Worm (Caenorhabditis elegans) whole organism, L4/young adult: ENCODE data around the gene lgc-48.

Experiments used
- W03F9.2 ChIP-seq: fragments of 150-350 bp; optimal IDR thresholded peaks from 2 replicates; lab custom pipeline; 2014; ENCODE audit warnings: missing biosample characterization, missing genetic modification characterization
- dao-5 ChIP-seq: sonication (generic microtip); optimal IDR thresholded peaks from 2 replicates; lab custom pipeline; 2016; ENCODE audit warnings: missing genotype, missing genetic modification characterization, moderate library complexity, missing compliant biosample characterization
- him-1 ChIP-seq: sonication (generic microtip); optimal IDR thresholded peaks from 2 replicates; lab custom pipeline; 2016; ENCODE audit warnings: missing genotype, missing genetic modification reagents, missing genetic modification characterization, missing compliant biosample characterization

Gene lgc-48

DNA sequence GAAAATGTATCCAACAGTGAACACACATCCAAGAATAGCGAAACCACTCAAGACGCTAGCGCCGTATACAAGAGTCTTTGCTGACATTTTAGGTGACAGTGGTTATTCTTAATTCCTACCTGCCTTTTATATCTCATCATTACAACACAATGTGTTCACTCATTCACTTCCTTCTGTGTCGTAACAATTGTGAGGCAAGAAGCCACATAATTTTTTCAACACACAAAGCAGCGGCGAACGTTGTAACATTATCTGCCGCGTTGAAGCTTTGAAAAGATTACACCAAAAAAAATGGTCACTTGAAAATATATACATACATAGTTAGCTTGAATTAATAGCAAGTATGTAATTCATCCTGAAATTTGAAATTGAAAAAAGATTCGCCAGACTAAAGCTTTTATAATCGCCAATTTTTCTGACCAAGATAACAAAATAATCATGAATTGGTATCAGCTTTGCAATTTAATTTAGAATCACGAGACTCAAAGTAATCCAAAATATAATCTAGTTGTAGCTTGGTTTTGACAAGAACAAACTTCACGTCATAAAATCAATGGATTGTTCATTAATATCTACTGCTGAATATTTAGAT lies 22.0 kb upstream of the lgc-48 start, which contains the start of the genes col-161 and srh-18:
col-161 (minus strand) TSS at position 101 of the 592 bp plus-strand sequence.
srh-18 (plus strand) TSS at position 542 of the 592 bp plus-strand sequence.
- TF ChIP-seq dao-5 (tag; lab: Kevin White, UChicago): no peak
- no peak for TF ChIP-seq him-1 (tag; lab: Kevin White, UChicago)
- no peak for TF ChIP-seq W03F9.2

DNA sequence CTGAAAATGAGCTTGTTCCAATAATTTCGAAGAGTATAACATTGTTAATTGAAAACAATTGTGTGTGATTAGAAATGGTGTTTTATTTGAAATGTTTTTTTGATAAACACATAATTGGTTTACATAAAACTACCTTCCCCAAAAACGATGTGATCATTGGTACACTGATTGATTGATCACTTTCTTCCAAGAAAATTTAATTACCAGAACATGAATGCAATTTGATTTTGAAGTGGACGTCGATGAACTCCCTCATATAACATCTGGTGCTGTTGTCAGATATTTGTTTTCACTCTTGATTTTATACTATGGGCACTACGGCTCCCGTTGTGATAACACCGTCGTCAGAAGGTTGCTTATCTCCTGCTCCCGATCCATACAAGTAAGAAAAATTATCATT lies 19.4 kb upstream of the lgc-48 start, which contains the start of gene srh-15:
srh-15 (plus strand) TSS at position 301 of the 400 bp plus-strand sequence.
- TF ChIP-seq W03F9.2: no peak
- no peak for TF ChIP-seq him-1 (tag; lab: Kevin White, UChicago)
- TF ChIP-seq dao-5 (tag; lab: Kevin White, UChicago): no peak

DNA sequence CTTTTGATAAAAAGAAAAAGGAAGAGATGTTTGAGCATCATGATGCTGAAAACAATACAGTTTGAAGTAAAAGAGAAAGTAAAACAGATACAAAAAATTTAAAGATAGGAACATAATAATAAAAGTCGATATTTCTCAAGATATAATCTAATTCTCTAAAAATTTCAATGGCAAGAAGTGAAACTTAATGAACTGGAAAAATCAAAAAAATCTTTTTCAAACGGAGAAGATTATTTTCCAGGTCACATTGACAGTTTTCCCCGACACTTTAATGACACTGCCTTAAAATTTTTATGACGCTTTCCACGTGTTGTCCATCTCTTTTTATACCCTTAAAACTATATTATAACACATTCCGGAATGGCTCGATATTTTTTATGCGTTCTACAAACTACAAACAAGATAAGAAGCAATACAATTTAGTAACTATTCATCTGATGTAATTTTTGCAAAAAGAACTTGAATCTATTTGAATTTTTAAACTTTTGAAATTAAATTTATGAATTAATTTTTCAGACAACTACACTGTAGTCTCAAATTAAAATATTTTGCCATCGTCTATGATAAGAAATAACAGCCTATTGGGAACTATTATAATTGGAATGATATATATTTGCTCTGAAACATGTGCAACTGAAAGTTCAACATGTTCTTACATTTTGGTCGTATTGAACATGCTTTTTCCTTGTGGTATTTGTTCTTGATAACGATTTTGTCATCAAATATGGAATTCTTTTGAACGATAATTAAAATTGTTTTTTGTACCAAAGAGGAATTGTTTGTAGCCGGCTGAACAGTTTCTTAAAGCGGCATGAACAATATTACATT lies 14.9 kb upstream of the lgc-48 start, which contains the start of gene C50B6.7:
C50B6.7 (minus strand) TSS at position 51 of the 828 bp plus-strand sequence.
- no peak for TF ChIP-seq him-1 (tag; lab: Kevin White, UChicago)
- no peak for TF ChIP-seq W03F9.2
- no peak for TF ChIP-seq dao-5 (tag; lab: Kevin White, UChicago)

DNA sequence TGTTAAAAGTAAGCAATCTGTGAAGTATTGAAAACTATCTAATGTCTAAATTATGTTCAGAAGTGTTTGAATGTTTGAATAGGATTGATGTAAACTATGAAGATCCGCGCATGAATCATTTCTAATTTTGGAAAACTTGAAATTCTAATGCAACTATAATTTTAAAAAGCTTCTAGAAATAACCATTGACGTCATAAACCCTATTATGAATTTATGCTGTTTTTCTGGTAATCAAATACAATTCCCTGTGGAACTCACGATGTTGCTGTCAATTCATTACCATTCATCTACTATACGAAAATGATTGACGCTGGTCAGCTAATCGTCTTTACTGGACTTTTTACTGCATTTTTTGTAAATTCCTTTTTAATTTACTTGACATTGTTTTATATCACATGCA lies 12.6 kb upstream of the lgc-48 start, which contains the start of gene str-37:
str-37 (plus strand) TSS at position 301 of the 400 bp plus-strand sequence.
- no peak for TF ChIP-seq dao-5 (tag; lab: Kevin White, UChicago)
- no peak for TF ChIP-seq W03F9.2
- TF ChIP-seq him-1 (tag; lab: Kevin White, UChicago): no peak

DNA sequence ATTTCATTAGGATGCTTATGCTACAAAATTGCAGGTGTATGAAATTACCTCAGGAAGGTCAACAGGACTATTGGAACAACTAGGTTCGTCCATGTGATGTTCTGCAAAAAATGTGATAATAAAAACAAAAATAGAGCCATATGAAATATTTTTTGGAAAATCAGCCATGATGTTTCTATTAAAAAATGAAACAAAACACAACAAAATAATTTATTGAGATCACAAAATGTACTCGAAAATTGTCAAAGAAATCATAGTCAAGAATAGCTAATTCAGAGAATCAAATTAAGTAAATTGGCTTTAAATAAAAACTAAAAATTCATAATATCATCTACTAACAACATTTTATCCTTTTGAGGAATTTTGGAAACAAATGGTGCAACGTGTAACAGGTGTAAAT lies 9.1 kb upstream of the lgc-48 start, which contains the start of gene nhr-129:
nhr-129 (minus strand) TSS at position 101 of the 400 bp plus-strand sequence.
- TF ChIP-seq him-1 (tag; lab: Kevin White, UChicago): no peak
- TF ChIP-seq dao-5 (tag; lab: Kevin White, UChicago): no peak
- TF ChIP-seq W03F9.2: no peak

DNA sequence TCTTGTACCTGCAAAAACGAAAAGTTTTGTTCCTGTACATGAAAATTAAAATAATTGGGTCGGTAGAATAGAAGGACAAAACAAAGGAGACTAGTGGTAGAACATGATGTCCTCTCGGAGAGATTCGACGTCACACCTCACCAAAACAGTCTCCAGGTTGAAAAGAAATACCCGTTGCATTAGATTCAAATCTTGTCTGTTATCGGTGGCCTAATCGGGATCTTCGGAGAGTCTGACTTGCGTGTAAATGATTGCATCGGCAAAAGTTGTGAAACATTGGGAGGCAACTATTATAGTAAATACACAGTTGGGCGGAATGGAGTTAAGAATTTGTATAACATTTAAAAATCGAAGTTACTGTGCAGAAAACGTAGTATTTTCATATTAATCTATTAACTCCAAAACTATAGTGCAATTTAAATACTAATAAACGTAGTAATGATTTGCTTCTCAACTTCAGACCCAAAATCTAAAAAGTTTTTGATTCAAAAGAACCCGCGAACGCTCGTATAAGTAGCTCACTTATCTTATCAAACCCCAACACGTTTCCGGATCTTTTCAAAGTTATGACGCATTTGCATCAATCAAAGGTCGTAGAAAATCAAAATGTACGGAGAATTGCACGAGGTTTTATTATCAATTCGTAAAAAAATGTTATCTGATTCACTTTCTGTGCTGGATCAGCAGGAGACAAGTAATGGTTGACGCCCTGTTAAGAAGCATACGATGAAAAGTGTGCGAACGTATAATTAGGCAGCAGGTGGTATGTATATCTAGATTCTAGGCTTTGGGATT lies 6.5 kb upstream of the lgc-48 start, which contains the start of gene nhr-168:
nhr-168 (minus strand) TSS at position 486 of the 795 bp plus-strand sequence.
- no peak for TF ChIP-seq W03F9.2
- TF ChIP-seq dao-5 (tag; lab: Kevin White, UChicago): no peak
- no peak for TF ChIP-seq him-1 (tag; lab: Kevin White, UChicago)

DNA sequence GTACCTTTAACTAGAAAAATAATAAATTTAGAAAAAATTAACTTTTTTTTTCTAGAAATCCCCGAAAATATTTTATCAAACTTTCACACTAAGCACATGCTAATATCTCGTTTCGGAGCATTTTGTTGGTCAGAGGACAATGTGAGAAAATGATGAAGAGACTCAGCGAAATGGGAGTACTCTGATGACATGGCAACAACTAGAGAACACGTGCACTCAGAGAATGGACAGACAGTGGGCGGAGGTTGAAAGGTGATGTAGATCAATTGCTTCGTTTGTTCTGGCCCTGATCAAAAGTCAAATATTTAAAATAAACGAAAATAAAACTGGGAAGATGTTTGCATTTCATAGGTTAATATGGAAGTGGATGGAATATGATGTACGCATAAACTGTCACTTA lies 5.6 kb upstream of the lgc-48 start:
- TF ChIP-seq W03F9.2: no peak
- TF ChIP-seq him-1 (tag; lab: Kevin White, UChicago): no peak
- no peak for TF ChIP-seq dao-5 (tag; lab: Kevin White, UChicago)

DNA sequence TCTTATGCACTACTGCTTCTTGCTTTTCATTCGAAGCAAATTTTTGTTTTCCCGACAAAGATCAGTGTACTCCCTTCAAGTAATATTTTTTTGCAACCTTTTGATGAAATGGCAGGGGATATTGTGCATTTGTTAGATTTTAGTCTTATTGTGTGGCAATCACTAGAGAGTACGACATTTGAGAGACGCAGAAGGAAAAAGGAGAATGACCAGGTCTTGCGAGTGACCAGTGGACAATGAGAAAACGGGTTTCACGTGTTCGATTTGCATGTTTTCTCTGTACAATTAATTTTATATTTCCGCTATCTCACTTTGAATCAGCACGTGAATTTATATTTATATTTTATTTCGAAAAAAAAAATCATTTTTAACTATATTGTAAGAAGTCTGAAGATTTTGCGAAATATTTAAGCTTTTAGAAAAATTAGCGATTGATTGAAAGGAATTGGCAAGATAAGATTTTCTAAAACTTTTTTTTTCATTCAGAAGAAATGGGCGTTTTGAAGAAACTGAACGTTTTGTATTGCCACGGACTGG lies 4.1 kb upstream of the lgc-48 start, which contains the start of gene C50B6.9:
C50B6.9 (plus strand) TSS at position 487 of the 537 bp plus-strand sequence.
- TF ChIP-seq W03F9.2 (no peak), dao-5 (tag; lab: Kevin White, UChicago) (no peak), him-1 (tag; lab: Kevin White, UChicago) (no peak)

DNA sequence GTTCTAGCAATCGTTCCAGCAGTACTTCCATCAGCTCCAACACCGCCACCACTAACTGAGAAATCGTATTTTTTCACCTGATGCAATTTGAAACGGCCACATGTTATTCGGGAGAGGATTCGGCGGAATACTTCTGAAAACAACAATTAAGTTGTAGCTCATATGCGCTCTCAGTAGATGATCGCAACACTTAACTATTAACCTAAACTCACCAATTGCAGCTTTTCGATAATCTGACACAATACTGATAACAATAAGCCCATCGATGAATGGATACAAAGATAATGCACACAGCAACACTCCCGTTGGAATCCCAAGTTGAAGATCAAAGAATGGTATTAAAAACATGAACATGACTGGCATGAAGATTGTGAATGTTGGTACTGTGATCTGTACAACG lies 2.0 kb upstream of the lgc-48 start:
- no peak for TF ChIP-seq dao-5 (tag; lab: Kevin White, UChicago)
- no peak for TF ChIP-seq him-1 (tag; lab: Kevin White, UChicago)
- no peak for TF ChIP-seq W03F9.2

DNA sequence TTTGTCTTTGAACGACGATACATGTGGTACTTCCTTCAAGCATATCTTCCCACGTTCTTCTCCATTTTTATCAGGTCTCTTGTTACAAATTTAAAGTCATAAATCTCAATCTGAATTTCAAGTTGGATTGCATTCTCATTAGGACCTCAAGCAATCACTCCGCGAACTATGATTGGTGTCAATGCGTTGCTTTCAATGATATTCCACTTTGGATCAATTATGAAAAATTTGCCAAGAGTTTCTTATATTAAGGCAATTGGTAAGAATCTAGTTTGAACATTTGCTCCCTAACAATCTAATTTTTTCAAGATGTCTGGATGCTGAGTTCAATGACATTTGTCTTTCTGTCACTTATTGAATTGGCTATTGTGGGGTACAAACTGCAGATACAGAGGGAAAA lies 2.2 kb downstream of the lgc-48 start:
- TF ChIP-seq W03F9.2 (no peak), him-1 (tag; lab: Kevin White, UChicago) (no peak), dao-5 (tag; lab: Kevin White, UChicago) (no peak)

DNA sequence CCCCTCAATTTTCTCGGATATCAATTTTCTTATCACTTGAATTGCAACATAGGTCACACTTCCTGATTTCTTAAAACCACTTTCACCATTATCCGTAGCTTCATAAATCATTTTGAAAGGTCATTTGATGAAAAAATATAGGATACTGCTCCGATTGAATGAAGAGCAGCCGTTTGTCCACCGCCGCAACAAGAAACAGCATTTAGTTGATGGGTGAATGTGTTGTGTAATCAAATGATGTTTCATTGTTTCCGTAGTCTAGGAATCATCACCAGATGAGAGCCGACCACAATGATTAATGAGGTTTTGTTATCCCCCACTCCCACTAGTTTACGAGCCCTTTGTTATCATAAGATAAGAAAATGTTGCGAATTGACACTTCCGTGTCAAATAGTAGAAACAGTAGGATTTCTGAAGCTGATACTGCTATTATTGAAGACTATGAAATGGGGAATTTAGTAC lies 5.9 kb downstream of the lgc-48 start, which contains the start of gene twk-43:
twk-43 (plus strand) TSS at position 412 of the 462 bp plus-strand sequence.
- TF ChIP-seq dao-5 (tag; lab: Kevin White, UChicago) (no peak), W03F9.2 (no peak), him-1 (tag; lab: Kevin White, UChicago) (no peak)

DNA sequence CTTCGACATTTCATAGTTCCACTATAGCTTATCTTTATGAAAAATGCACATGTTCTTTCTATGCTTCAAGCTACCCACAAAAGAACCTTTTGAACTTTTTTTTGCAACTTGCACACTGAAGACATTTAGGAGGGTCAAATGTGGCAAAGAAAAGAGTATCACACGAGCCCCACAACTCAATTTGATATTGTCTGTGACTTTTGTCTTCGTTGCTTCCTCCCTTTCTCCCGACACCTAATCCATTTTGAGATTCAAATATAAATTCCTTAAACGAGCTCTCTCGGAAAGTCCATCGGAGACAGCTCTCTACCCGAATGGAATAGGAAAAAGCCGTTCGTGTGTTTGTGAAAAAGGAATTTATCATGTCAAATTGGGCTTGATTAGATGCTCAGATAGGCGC lies 10.3 kb downstream of the lgc-48 start:
- TF ChIP-seq him-1 (tag; lab: Kevin White, UChicago): no peak
- TF ChIP-seq dao-5 (tag; lab: Kevin White, UChicago): no peak
- TF ChIP-seq W03F9.2: no peak
